Fruit fly (Drosophila melanogaster) whole organism, prepupa: ENCODE results near the gene CG5861.

Source experiments
- Blimp-1 ChIP-seq: fragments of 200-800 bp; sonication (Bioruptor generic); optimal IDR thresholded peaks from 3 replicates; lab custom pipeline; 2017; ENCODE audit warnings: missing biosample characterization, missing genetic modification characterization, mild to moderate bottlenecking, moderate library complexity, missing genetic modification reagents
- CG10631 ChIP-seq: fragments of 200-800 bp; sonication (Bioruptor generic); optimal IDR thresholded peaks from 2 replicates; lab custom pipeline; 2016; ENCODE audit warnings: missing biosample characterization, missing genetic modification characterization
- CG10669 ChIP-seq: fragments of 200-800 bp; sonication (Bioruptor generic); optimal IDR thresholded peaks from 3 replicates; lab custom pipeline; 2018; ENCODE audit warnings: missing biosample characterization, mild to moderate bottlenecking, missing genetic modification characterization, moderate library complexity
- CG11294 ChIP-seq: fragments of 200-800 bp; sonication (Bioruptor generic); IDR thresholded peaks from 2 replicates; pipeline ENCODE4 v1.3.6; 2022; ENCODE audit warnings: missing biosample characterization, missing genetic modification characterization
- CG11762 ChIP-seq: fragments of 200-800 bp; sonication (Bioruptor generic); optimal IDR thresholded peaks from 3 replicates; lab custom pipeline; 2016; ENCODE audit warnings: missing biosample characterization, missing genetic modification characterization; ENCODE audit not compliant: insufficient read depth
- CG11902 ChIP-seq: fragments of 200-800 bp; sonication (Bioruptor generic); optimal IDR thresholded peaks from 3 replicates; lab custom pipeline; 2016; ENCODE audit warnings: missing biosample characterization, missing genetic modification characterization
- CG15336 ChIP-seq: fragments of 200-800 bp; sonication (Bioruptor generic); IDR thresholded peaks from 2 replicates; pipeline ENCODE4 v1.3.6; 2022; ENCODE audit warnings: missing biosample characterization, missing genetic modification characterization
- CG1621 ChIP-seq: fragments of 200-800 bp; sonication (Bioruptor generic); optimal IDR thresholded peaks from 3 replicates; lab custom pipeline; 2018; ENCODE audit warnings: missing biosample characterization, mild to moderate bottlenecking, missing genetic modification characterization
- CG3032 ChIP-seq: fragments of 200-800 bp; optimal IDR thresholded peaks from 2 replicates; lab custom pipeline; 2019; ENCODE audit warnings: missing biosample characterization, mild to moderate bottlenecking, missing genetic modification characterization, moderate library complexity
- CG31627 ChIP-seq: fragments of 200-800 bp; sonication (Bioruptor generic); optimal IDR thresholded peaks from 3 replicates; lab custom pipeline; 2016; ENCODE audit warnings: missing biosample characterization, missing genetic modification characterization
- CG32006 ChIP-seq: fragments of 200-800 bp; sonication (Bioruptor generic); optimal IDR thresholded peaks from 3 replicates; lab custom pipeline; 2017; ENCODE audit warnings: missing biosample characterization, mild to moderate bottlenecking, missing genetic modification characterization
- CG3919 ChIP-seq: fragments of 200-800 bp; sonication (Bioruptor generic); optimal IDR thresholded peaks from 3 replicates; lab custom pipeline; 2016; ENCODE audit warnings: missing biosample characterization, missing genetic modification characterization
- CG4318 ChIP-seq: fragments of 200-800 bp; sonication (Bioruptor generic); optimal IDR thresholded peaks from 3 replicates; lab custom pipeline; 2017; ENCODE audit warnings: missing biosample characterization, mild to moderate bottlenecking, missing genetic modification characterization
- CG6163 ChIP-seq: fragments of 200-800 bp; sonication (Bioruptor generic); IDR thresholded peaks from 3 replicates; pipeline ENCODE4 v1.3.6; 2022; ENCODE audit warnings: missing biosample characterization, missing genetic modification characterization
- CG6276 ChIP-seq: fragments of 200-800 bp; sonication (Bioruptor generic); optimal IDR thresholded peaks from 2 replicates; lab custom pipeline; 2017; ENCODE audit warnings: missing biosample characterization, mild to moderate bottlenecking, missing genetic modification characterization
- CG6808 ChIP-seq: fragments of 200-800 bp; sonication (Bioruptor generic); optimal IDR thresholded peaks from 3 replicates; lab custom pipeline; 2017; ENCODE audit warnings: missing biosample characterization, missing genetic modification characterization, mild to moderate bottlenecking, moderate library complexity, missing genetic modification reagents
- CG7368 ChIP-seq: fragments of 200-800 bp; sonication (Bioruptor generic); optimal IDR thresholded peaks from 3 replicates; lab custom pipeline; 2016; ENCODE audit warnings: missing biosample characterization, missing genetic modification characterization
- CG8319 ChIP-seq: fragments of 200-800 bp; sonication (Bioruptor generic); optimal IDR thresholded peaks from 3 replicates; lab custom pipeline; 2016; ENCODE audit warnings: missing biosample characterization, missing genetic modification characterization
- CG8632 ChIP-seq: fragments of 200-800 bp; sonication (Bioruptor generic); optimal IDR thresholded peaks from 3 replicates; lab custom pipeline; 2016; ENCODE audit warnings: missing biosample characterization, missing genetic modification characterization
- CG9139 ChIP-seq: fragments of 200-800 bp; sonication (Bioruptor generic); optimal IDR thresholded peaks from 3 replicates; lab custom pipeline; 2017; ENCODE audit warnings: missing biosample characterization, mild to moderate bottlenecking, missing genetic modification characterization
- Eip75B ChIP-seq: fragments of 200-800 bp; sonication (Bioruptor generic); optimal IDR thresholded peaks from 3 replicates; lab custom pipeline; 2016; ENCODE audit warnings: missing biosample characterization, missing genetic modification characterization
- Eip93F ChIP-seq: fragments of 200-800 bp; sonication (Bioruptor generic); optimal IDR thresholded peaks from 2 replicates; lab custom pipeline; 2016; ENCODE audit warnings: missing biosample characterization, mild to moderate bottlenecking, missing genetic modification characterization
- Hr39 ChIP-seq: fragments of 200-800 bp; sonication (Bioruptor generic); optimal IDR thresholded peaks from 2 replicates; lab custom pipeline; 2016; ENCODE audit warnings: missing biosample characterization, missing genetic modification characterization
- Hr4 ChIP-seq: fragments of 200-800 bp; sonication (Bioruptor generic); optimal IDR thresholded peaks from 3 replicates; lab custom pipeline; 2016; ENCODE audit warnings: missing biosample characterization, missing genetic modification characterization
- Lpt ChIP-seq: fragments of 200-800 bp; sonication (Bioruptor generic); optimal IDR thresholded peaks from 3 replicates; lab custom pipeline; 2016; ENCODE audit warnings: missing biosample characterization, missing genetic modification characterization
- OdsH ChIP-seq: fragments of 200-800 bp; sonication (Bioruptor generic); optimal IDR thresholded peaks from 3 replicates; lab custom pipeline; 2016; ENCODE audit warnings: missing biosample characterization, missing genetic modification characterization
- Smox ChIP-seq: fragments of 200-800 bp; sonication (Bioruptor generic); optimal IDR thresholded peaks from 3 replicates; lab custom pipeline; 2016; ENCODE audit warnings: missing biosample characterization, missing genetic modification characterization
- Sox15 ChIP-seq: fragments of 200-800 bp; sonication (Bioruptor generic); optimal IDR thresholded peaks from 3 replicates; lab custom pipeline; 2016; ENCODE audit warnings: missing biosample characterization, missing genetic modification characterization
- achi ChIP-seq: fragments of 200-800 bp; sonication (Bioruptor generic); optimal IDR thresholded peaks from 3 replicates; lab custom pipeline; 2016; ENCODE audit warnings: missing biosample characterization, missing genetic modification characterization
- acj6 ChIP-seq: fragments of 200-800 bp; sonication (Bioruptor generic); optimal IDR thresholded peaks from 3 replicates; lab custom pipeline; 2016; ENCODE audit warnings: missing biosample characterization, missing genetic modification characterization
- cyc ChIP-seq: fragments of 200-800 bp; sonication (Bioruptor generic); optimal IDR thresholded peaks from 3 replicates; lab custom pipeline; 2016; ENCODE audit warnings: missing biosample characterization, missing genetic modification characterization
- dac ChIP-seq: fragments of 200-800 bp; sonication (Bioruptor generic); optimal IDR thresholded peaks from 2 replicates; lab custom pipeline; 2017; ENCODE audit warnings: missing biosample characterization, mild to moderate bottlenecking, missing genetic modification characterization
- dsx ChIP-seq: fragments of 200-800 bp; optimal IDR thresholded peaks from 3 replicates; lab custom pipeline; 2019; ENCODE audit warnings: missing biosample characterization, mild to moderate bottlenecking, missing genetic modification characterization, moderate library complexity; ENCODE audit not compliant: poor library complexity, severe bottlenecking
- eg ChIP-seq: fragments of 200-800 bp; sonication (Bioruptor generic); IDR thresholded peaks from 3 replicates; pipeline ENCODE4 v1.3.6; 2022; ENCODE audit warnings: missing biosample characterization, missing genetic modification characterization
- fd59A ChIP-seq: fragments of 200-800 bp; sonication (Bioruptor generic); optimal IDR thresholded peaks from 2 replicates; lab custom pipeline; 2017; ENCODE audit warnings: missing biosample characterization, mild to moderate bottlenecking, missing genetic modification characterization, missing genetic modification reagents
- fd85E ChIP-seq: fragments of 200-800 bp; sonication (Bioruptor generic); optimal IDR thresholded peaks from 3 replicates; lab custom pipeline; 2016; ENCODE audit warnings: missing biosample characterization, missing genetic modification characterization
- lz ChIP-seq: fragments of 200-800 bp; sonication (Bioruptor generic); optimal IDR thresholded peaks from 3 replicates; lab custom pipeline; 2016; ENCODE audit warnings: missing biosample characterization, missing genetic modification characterization
- net ChIP-seq: fragments of 200-800 bp; sonication (Bioruptor generic); optimal IDR thresholded peaks from 3 replicates; lab custom pipeline; 2016; ENCODE audit warnings: missing biosample characterization, missing genetic modification characterization
- salr ChIP-seq, 2 experiments: fragments of 200-800 bp; sonication (Bioruptor generic); optimal IDR thresholded peaks; 3 replicates each; lab custom pipeline; 2016 to 2018; ENCODE audit warnings: missing biosample characterization in 2 of 2, missing genetic modification characterization in 2 of 2, mild to moderate bottlenecking in 1 of 2
- spab ChIP-seq: fragments of 200-800 bp; sonication (Bioruptor generic); optimal IDR thresholded peaks from 2 replicates; lab custom pipeline; 2017; ENCODE audit warnings: missing biosample characterization, mild to moderate bottlenecking, missing genetic modification characterization, missing genetic modification reagents
- ss ChIP-seq, 2 experiments: fragments of 200-800 bp; sonication (Bioruptor generic); optimal IDR thresholded peaks; 2 replicates in 1 of 2; 3 replicates in 1 of 2; lab custom pipeline; 2017 to 2018; ENCODE audit warnings: mild to moderate bottlenecking in 2 of 2, missing biosample characterization in 2 of 2, missing genetic modification characterization in 2 of 2, moderate library complexity in 1 of 2
- svp ChIP-seq: fragments of 200-800 bp; sonication (Bioruptor generic); peaks from one replicate; lab custom pipeline; 2016; ENCODE audit warnings: missing biosample characterization, missing genetic modification characterization
- topi ChIP-seq: fragments of 200-800 bp; sonication (Bioruptor generic); optimal IDR thresholded peaks from 3 replicates; lab custom pipeline; 2016; ENCODE audit warnings: missing biosample characterization, missing genetic modification characterization
- vri ChIP-seq: fragments of 200-800 bp; sonication (Bioruptor generic); optimal IDR thresholded peaks from 3 replicates; lab custom pipeline; 2016; ENCODE audit warnings: missing biosample characterization, mild to moderate bottlenecking, missing genetic modification characterization

Gene CG5861

dm6 chr2L:16270667-16271485 lies 36.2 kb downstream of the CG5861 start (continued):
- TF ChIP-seq lz (peak; percentile 8), CG11294 (GFP tag; lab: Robert Waterston, UW) (no peak), svp (GFP tag; lab: Kevin White, UChicago) (no peak), CG3919 (peak; percentile 8), CG3032 (tag; lab: Kevin White, UChicago) (no peak), net (GFP tag; lab: Kevin White, UChicago) (no peak), vri (no peak), Smox (GFP tag; lab: Kevin White, UChicago) (no peak), acj6 (GFP tag; lab: Kevin White, UChicago) (peak; percentile 30), CG6276 (GFP tag; lab: Kevin White, UChicago) (peak; percentile 58), Sox15 (GFP tag; lab: Kevin White, UChicago) (no peak), CG10631 (GFP tag; lab: Kevin White, UChicago) (peak; percentile 22), Eip75B (GFP tag; lab: Kevin White, UChicago) (no peak), dac (GFP tag; lab: Kevin White, UChicago) (no peak)

- TF ChIP-seq CG11902 (GFP tag; lab: Kevin White, UChicago): no peak
- TF ChIP-seq Lpt (GFP tag; lab: Kevin White, UChicago): peak; percentile 79
- TF ChIP-seq Sox15 (GFP tag; lab: Kevin White, UChicago): no peak
- peak; percentile 65 for TF ChIP-seq achi (GFP tag; lab: Kevin White, UChicago)
- no peak for TF ChIP-seq eg (GFP tag; lab: Robert Waterston, UW)
- TF ChIP-seq CG10631 (GFP tag; lab: Kevin White, UChicago): no peak
- peak; percentile 73 for TF ChIP-seq topi (GFP tag; lab: Kevin White, UChicago)
- peak; percentile 23 for TF ChIP-seq CG31627 (GFP tag; lab: Kevin White, UChicago)
- peak in 1 of 2 experiments; percentile 39 for TF ChIP-seq salr (GFP tag; optimal IDR thresholded peaks at IDR 0.05; lab: Kevin White, UChicago)
- TF ChIP-seq CG6808: peak; percentile 71
- peak; percentile 61 for TF ChIP-seq dsx (GFP tag; lab: Kevin White, UChicago)
- TF ChIP-seq CG15336 (GFP tag; lab: Robert Waterston, UW): no peak
- TF ChIP-seq cyc (GFP tag; lab: Kevin White, UChicago): peak; percentile 21
- TF ChIP-seq Blimp-1: peak; percentile 67
- TF ChIP-seq dac (GFP tag; lab: Kevin White, UChicago): no peak
- TF ChIP-seq CG9139 (GFP tag; lab: Kevin White, UChicago): peak; percentile 80
- peak; percentile 52 for TF ChIP-seq net (GFP tag; lab: Kevin White, UChicago)
- TF ChIP-seq CG6276 (GFP tag; lab: Kevin White, UChicago): peak; percentile 70
- TF ChIP-seq Hr4: peak; percentile 6
- TF ChIP-seq OdsH: peak; percentile 13
- TF ChIP-seq fd59A (GFP tag; lab: Kevin White, UChicago): peak; percentile 6
- TF ChIP-seq acj6 (GFP tag; lab: Kevin White, UChicago): peak; percentile 34
- no peak for TF ChIP-seq CG4318 (GFP tag; lab: Kevin White, UChicago)
- TF ChIP-seq CG3032 (tag; lab: Kevin White, UChicago): peak; percentile 32
- peak; percentile 26 for TF ChIP-seq CG11762
- TF ChIP-seq Smox (GFP tag; lab: Kevin White, UChicago): peak; percentile 57
- peak; percentile 38 for TF ChIP-seq CG8632
- no peak for TF ChIP-seq Hr39
- TF ChIP-seq CG7368 (GFP tag; lab: Kevin White, UChicago): peak; percentile 84
- TF ChIP-seq Eip93F (GFP tag; lab: Kevin White, UChicago): peak; percentile 52
- TF ChIP-seq CG1621 (tag; lab: Kevin White, UChicago): peak; percentile 70
- TF ChIP-seq CG32006: peak; percentile 2
- TF ChIP-seq CG10669: peak; percentile 11
- TF ChIP-seq CG6163 (GFP tag; lab: Robert Waterston, UW): no peak
- TF ChIP-seq fd85E: peak; percentile 60
- peak; percentile 64 for TF ChIP-seq CG8319 (GFP tag; lab: Kevin White, UChicago)
- peak; percentile 78 to 83 for TF ChIP-seq ss (GFP tag; optimal IDR thresholded peaks at IDR 0.05; lab: Kevin White, UChicago)
- TF ChIP-seq spab (GFP tag; lab: Kevin White, UChicago): peak; percentile 61
Measured at dm6 chr2L:16269232-16270134, 37.6 kb downstream of the CG5861 start.
